Worm (Caenorhabditis elegans) whole organism, late embryonic: Measurements from ENCODE around the gene C23H3.9.

ENCODE experiments used
- ama-1 ChIP-seq: fragments of 150-350 bp; optimal IDR thresholded peaks from 2 replicates; lab custom pipeline; 2014
- ceh-24 ChIP-seq: sonication (generic microtip); optimal IDR thresholded peaks from 2 replicates; lab custom pipeline; 2016; ENCODE audit warnings: mild to moderate bottlenecking, missing genetic modification characterization, missing compliant biosample characterization
- hlh-15 ChIP-seq: sonication (generic microtip); optimal IDR thresholded peaks from 2 replicates; lab custom pipeline; 2016; ENCODE audit warnings: missing genetic modification characterization, missing compliant biosample characterization
- hlh-30 ChIP-seq: sonication (generic microtip); optimal IDR thresholded peaks from 2 replicates; lab custom pipeline; 2017; ENCODE audit warnings: antibody characterized with exemption, missing genetic modification characterization, missing compliant biosample characterization; ENCODE audit not compliant: insufficient read depth
- lin-11 ChIP-seq: fragments of 200-800 bp; sonication (Bioruptor generic); optimal IDR thresholded peaks from 2 replicates; lab custom pipeline; 2018; ENCODE audit warnings: mild to moderate bottlenecking, missing genetic modification characterization, missing compliant biosample characterization
- madf-2 ChIP-seq: sonication (generic microtip); optimal IDR thresholded peaks from 2 replicates; lab custom pipeline; 2017; ENCODE audit warnings: missing genetic modification characterization, missing compliant biosample characterization
- nhr-232 ChIP-seq: sonication (generic microtip); optimal IDR thresholded peaks from 2 replicates; lab custom pipeline; 2016; ENCODE audit warnings: missing genetic modification characterization, missing compliant biosample characterization
- unc-86 ChIP-seq: sonication (generic microtip); optimal IDR thresholded peaks from 2 replicates; lab custom pipeline; 2016; ENCODE audit warnings: missing genetic modification characterization, missing compliant biosample characterization

DNA sequence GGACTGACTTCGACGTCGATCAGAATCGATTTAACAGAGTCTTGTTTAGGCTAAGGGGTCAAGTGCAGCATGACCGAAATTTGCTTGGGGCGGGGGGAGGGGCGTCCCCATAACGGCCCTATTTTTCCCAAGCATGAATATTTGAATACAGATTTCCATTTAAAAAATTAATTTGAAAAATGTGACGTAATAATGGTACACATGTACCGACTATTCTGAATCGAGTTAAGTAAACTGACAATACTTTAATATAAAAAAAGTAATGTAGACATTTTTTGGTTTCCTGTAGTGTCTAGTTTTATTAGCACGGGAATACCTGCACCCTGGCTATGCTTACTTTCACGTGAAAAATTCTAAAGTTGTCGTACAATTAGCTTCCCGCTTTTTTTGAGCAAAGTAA, 7.7 kb upstream of the C23H3.9 start:
- TF ChIP-seq hlh-30 (tag; lab: Kevin White, UChicago) (no peak), nhr-232 (tag; lab: Kevin White, UChicago) (no peak), hlh-15 (tag; lab: Kevin White, UChicago) (no peak), ceh-24 (no peak), ama-1 (no peak), madf-2 (tag; lab: Kevin White, UChicago) (no peak), unc-86 (no peak), lin-11 (tag; lab: Kevin White, UChicago) (no peak)
